Fruit fly (Drosophila melanogaster) whole organism: ENCODE measurements around the gene CG12986.

ENCODE experiments used
- CG8478 ChIP-seq: fragments of >200 bp; optimal IDR thresholded peaks from 2 replicates; lab custom pipeline; 2018; ENCODE audit warnings: inconsistent platforms
- pan ChIP-seq: fragments of >200 bp; optimal IDR thresholded peaks from 2 replicates; lab custom pipeline; 2017
- usp ChIP-seq: fragments of >200 bp; optimal IDR thresholded peaks from 2 replicates; lab custom pipeline; 2017; ENCODE audit warnings: missing biosample characterization, missing genetic modification characterization, mixed read lengths

dm6 chrX:17832163-17833014, 12.9 kb upstream of the CG12986 start:
- TF ChIP-seq CG8478 (lab: Kevin White, UChicago) = no peak
- TF ChIP-seq usp (GFP tag; lab: Kevin White, UChicago) = no peak
- TF ChIP-seq pan (lab: Kevin White, UChicago) = no peak
